Fruit fly (Drosophila melanogaster) whole organism, embryonic: ENCODE data around the gene stv.
A peak's percentile ranks its signal among the peaks of the same experiment; 100 is the strongest.

ENCODE experiments used
- CG11398 ChIP-seq: fragments of 200-800 bp; sonication (Bioruptor generic); optimal IDR thresholded peaks from 2 replicates; lab custom pipeline; 2016; ENCODE audit warnings: missing biosample characterization, missing genetic modification characterization
- CG7271 ChIP-seq: fragments of 200-800 bp; sonication (Bioruptor generic); optimal IDR thresholded peaks from 2 replicates; lab custom pipeline; 2018; ENCODE audit warnings: missing biosample characterization, mild to moderate bottlenecking, missing genetic modification characterization, moderate library complexity
- Deaf1 ChIP-seq: fragments of 200-800 bp; optimal IDR thresholded peaks from 3 replicates; lab custom pipeline; 2019; ENCODE audit warnings: missing biosample characterization, mild to moderate bottlenecking, missing genetic modification characterization, moderate library complexity
- Neu2 ChIP-seq: fragments of 200-800 bp; sonication (Bioruptor generic); optimal IDR thresholded peaks from 3 replicates; lab custom pipeline; 2016; ENCODE audit warnings: missing biosample characterization, missing genetic modification characterization, borderline replicate concordance
- crp ChIP-seq, 2 experiments: fragments of 200-800 bp; sonication (Bioruptor generic); optimal IDR thresholded peaks; 2 replicates in 1 of 2; 3 replicates in 1 of 2; lab custom pipeline; 2017; ENCODE audit warnings: missing biosample characterization in 2 of 2, missing genetic modification characterization in 2 of 2, mild to moderate bottlenecking in 1 of 2, moderate library complexity in 1 of 2
- disco-r ChIP-seq: fragments of 200-800 bp; sonication (Bioruptor generic); optimal IDR thresholded peaks from 2 replicates; lab custom pipeline; 2016; ENCODE audit warnings: missing biosample characterization, missing genetic modification characterization
- ranshi ChIP-seq: fragments of 200-800 bp; sonication (Bioruptor generic); IDR thresholded peaks from 2 replicates; pipeline ENCODE4 v1.3.6; 2022; ENCODE audit warnings: missing biosample characterization, missing genetic modification characterization
- tin ChIP-seq: fragments of 200-800 bp; sonication (Bioruptor generic); optimal IDR thresholded peaks from 3 replicates; lab custom pipeline; 2016; ENCODE audit warnings: missing biosample characterization, missing genetic modification characterization

DNA sequence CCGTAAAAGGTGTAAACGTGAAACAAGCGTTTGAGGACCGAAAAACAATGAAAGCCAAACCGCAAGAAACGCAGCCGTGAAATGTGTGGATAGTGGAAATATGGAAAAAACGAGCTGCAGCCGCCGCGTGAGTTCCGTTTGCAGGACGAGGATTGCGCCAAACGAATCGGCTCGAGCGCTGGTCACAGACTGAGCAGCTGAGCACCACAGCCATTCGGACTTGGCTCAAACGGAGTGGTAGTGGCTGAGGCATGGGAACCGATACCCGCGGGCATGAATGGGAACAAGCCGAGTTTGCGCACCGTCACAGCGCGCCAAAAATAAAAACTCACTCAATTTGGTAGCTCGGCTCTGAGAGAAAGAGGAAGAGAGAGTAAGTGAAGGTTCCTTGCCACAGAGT, 2.7 kb upstream of the stv start, which contains the start of gene CG10089:
- TF ChIP-seq disco-r (no peak), CG11398 (GFP tag; lab: Kevin White, UChicago) (no peak), ranshi (GFP tag; lab: Robert Waterston, UW) (no peak), CG7271 (no peak), crp (GFP tag; optimal IDR thresholded peaks at IDR 0.05; lab: Kevin White, UChicago) (no peak), Neu2 (no peak), Deaf1 (tag; lab: Kevin White, UChicago) (peak; percentile 59), tin (GFP tag; lab: Kevin White, UChicago) (no peak)
